Worm (Caenorhabditis elegans) whole organism, mixed stage, embryonic: ENCODE measurements around the gene vha-8.

Experiments
- M03D4.4 ChIP-seq: sonication (generic microtip); optimal IDR thresholded peaks from 2 replicates; lab custom pipeline; 2017; ENCODE audit warnings: mild to moderate bottlenecking, missing genetic modification characterization, missing compliant biosample characterization
- bed-3 ChIP-seq: fragments of 200-800 bp; sonication (Bioruptor generic); optimal IDR thresholded peaks from 3 replicates; lab custom pipeline; 2018; ENCODE audit warnings: mild to moderate bottlenecking, missing genetic modification characterization, moderate library complexity, missing compliant biosample characterization
- blmp-1 ChIP-seq: fragments of 150-350 bp; optimal IDR thresholded peaks from 2 replicates; lab custom pipeline; 2014; ENCODE audit warnings: missing biosample characterization, missing genetic modification characterization
- ceh-39 ChIP-seq: fragments of 150-350 bp; optimal IDR thresholded peaks from 2 replicates; lab custom pipeline; 2014; ENCODE audit warnings: missing biosample characterization, missing genetic modification characterization
- ceh-43 ChIP-seq: fragments of 200-800 bp; sonication (Bioruptor generic); optimal IDR thresholded peaks from 2 replicates; lab custom pipeline; 2018; ENCODE audit warnings: mild to moderate bottlenecking, missing genetic modification characterization, moderate library complexity, missing compliant biosample characterization
- ceh-83 ChIP-seq: fragments of 200-800 bp; sonication (Bioruptor generic); optimal IDR thresholded peaks from 2 replicates; lab custom pipeline; 2018; ENCODE audit warnings: mild to moderate bottlenecking, missing genetic modification characterization, missing compliant biosample characterization
- ces-1 ChIP-seq: fragments of 150-350 bp; optimal IDR thresholded peaks from 2 replicates; lab custom pipeline; 2014; ENCODE audit warnings: missing biosample characterization, missing genetic modification reagents, missing genetic modification characterization
- cnd-1 ChIP-seq: fragments of 200-800 bp; sonication (Bioruptor generic); optimal IDR thresholded peaks from 2 replicates; lab custom pipeline; 2018; ENCODE audit warnings: mild to moderate bottlenecking, missing genetic modification characterization, missing compliant biosample characterization
- drap-1 ChIP-seq: fragments of 200-800 bp; sonication (Bioruptor generic); optimal IDR thresholded peaks from 3 replicates; lab custom pipeline; 2018; ENCODE audit warnings: mild to moderate bottlenecking, missing genetic modification characterization, missing compliant biosample characterization
- elt-1 ChIP-seq: sonication (generic microtip); optimal IDR thresholded peaks from 2 replicates; lab custom pipeline; 2017; ENCODE audit warnings: missing genetic modification characterization, mild to moderate bottlenecking, missing compliant biosample characterization, antibody characterized with exemption, moderate library complexity, borderline replicate concordance; ENCODE audit not compliant: insufficient read depth
- elt-3 ChIP-seq: fragments of 150-350 bp; optimal IDR thresholded peaks from 2 replicates; lab custom pipeline; 2014; ENCODE audit warnings: missing biosample characterization, missing genetic modification characterization
- flh-1 ChIP-seq: fragments of 200-800 bp; sonication (Bioruptor generic); optimal IDR thresholded peaks from 2 replicates; lab custom pipeline; 2018; ENCODE audit warnings: mild to moderate bottlenecking, missing genetic modification characterization, moderate library complexity, missing compliant biosample characterization
- ham-2 ChIP-seq: fragments of 200-800 bp; sonication (Bioruptor generic); optimal IDR thresholded peaks from 2 replicates; lab custom pipeline; 2018; ENCODE audit warnings: mild to moderate bottlenecking, missing genetic modification characterization, missing compliant biosample characterization
- hlh-1 ChIP-seq: fragments of 150-350 bp; optimal IDR thresholded peaks from 2 replicates; lab custom pipeline; 2014; ENCODE audit warnings: missing biosample characterization, missing genetic modification reagents, missing genetic modification characterization
- lin-13 ChIP-seq: fragments of 150-350 bp; optimal IDR thresholded peaks from 2 replicates; lab custom pipeline; 2014; ENCODE audit warnings: missing biosample characterization, missing genetic modification characterization
- lin-32 ChIP-seq: fragments of 200-800 bp; sonication (Bioruptor generic); optimal IDR thresholded peaks from 2 replicates; lab custom pipeline; 2018; ENCODE audit warnings: mild to moderate bottlenecking, missing genetic modification characterization, missing compliant biosample characterization
- mab-5 ChIP-seq: fragments of 150-350 bp; optimal IDR thresholded peaks from 2 replicates; lab custom pipeline; 2014; ENCODE audit warnings: missing biosample characterization, missing genetic modification characterization
- mep-1 ChIP-seq: fragments of 150-350 bp; optimal IDR thresholded peaks from 2 replicates; lab custom pipeline; 2017; ENCODE audit warnings: missing biosample characterization, missing genetic modification reagents, missing genetic modification characterization, inconsistent platforms
- mls-2 ChIP-seq: sonication (generic microtip); optimal IDR thresholded peaks from 2 replicates; lab custom pipeline; 2016; ENCODE audit warnings: mild to moderate bottlenecking, missing genetic modification characterization, moderate library complexity, missing compliant biosample characterization
- nhr-12 ChIP-seq: fragments of 150-350 bp; optimal IDR thresholded peaks from 2 replicates; lab custom pipeline; 2014; ENCODE audit warnings: missing biosample characterization, missing genetic modification characterization
- nhr-2 ChIP-seq: fragments of 150-350 bp; optimal IDR thresholded peaks from 2 replicates; lab custom pipeline; 2014; ENCODE audit warnings: missing biosample characterization, missing genetic modification characterization
- nhr-237 ChIP-seq: fragments of 150-350 bp; optimal IDR thresholded peaks from 2 replicates; lab custom pipeline; 2014; ENCODE audit warnings: missing biosample characterization, missing genetic modification characterization
- nhr-28 ChIP-seq: fragments of 150-350 bp; optimal IDR thresholded peaks from 2 replicates; lab custom pipeline; 2014; ENCODE audit warnings: missing biosample characterization, missing genetic modification characterization
- nhr-76 ChIP-seq: sonication (generic microtip); optimal IDR thresholded peaks from 2 replicates; lab custom pipeline; 2017; ENCODE audit warnings: missing biosample characterization, missing genetic modification characterization
- pha-4 ChIP-seq: fragments of 150-350 bp; optimal IDR thresholded peaks from 2 replicates; lab custom pipeline; 2018; ENCODE audit warnings: missing biosample characterization, missing genetic modification reagents, missing genetic modification characterization
- sem-2 ChIP-seq: fragments of 200-800 bp; sonication (Bioruptor generic); optimal IDR thresholded peaks from 2 replicates; lab custom pipeline; 2018; ENCODE audit warnings: mild to moderate bottlenecking, missing genetic modification characterization, missing compliant biosample characterization
- snpc-4 ChIP-seq: fragments of 150-350 bp; optimal IDR thresholded peaks from 2 replicates; lab custom pipeline; 2014; ENCODE audit warnings: missing biosample characterization, missing genetic modification characterization
- sptf-1 ChIP-seq: sonication (generic microtip); optimal IDR thresholded peaks from 2 replicates; lab custom pipeline; 2017; ENCODE audit warnings: mild to moderate bottlenecking, missing genetic modification characterization, moderate library complexity, missing compliant biosample characterization
- tbx-8 ChIP-seq: fragments of 200-800 bp; sonication (Bioruptor generic); optimal IDR thresholded peaks from 2 replicates; lab custom pipeline; 2018; ENCODE audit warnings: mild to moderate bottlenecking, missing genetic modification characterization, moderate library complexity, missing compliant biosample characterization
- unc-120 ChIP-seq: sonication (generic microtip); optimal IDR thresholded peaks from 2 replicates; lab custom pipeline; 2017; ENCODE audit warnings: missing genetic modification characterization, missing compliant biosample characterization; ENCODE audit not compliant: poor library complexity, severe bottlenecking
- unc-39 ChIP-seq: fragments of 150-350 bp; optimal IDR thresholded peaks from 2 replicates; lab custom pipeline; 2014; ENCODE audit warnings: missing biosample characterization, missing genetic modification characterization
- unc-62 ChIP-seq: fragments of 150-350 bp; optimal IDR thresholded peaks from 2 replicates; lab custom pipeline; 2014; ENCODE audit warnings: missing biosample characterization, missing genetic modification reagents, missing genetic modification characterization
- zip-8 ChIP-seq: fragments of 150-350 bp; optimal IDR thresholded peaks from 2 replicates; lab custom pipeline; 2014; ENCODE audit warnings: missing biosample characterization, missing genetic modification characterization
- ztf-11 ChIP-seq: fragments of 150-350 bp; optimal IDR thresholded peaks from 2 replicates; lab custom pipeline; 2014; ENCODE audit warnings: missing biosample characterization, missing genetic modification characterization

Gene vha-8

ce11 chrIV:6771556-6771955, 19.3 kb upstream of the vha-8 start:
- no peak for TF ChIP-seq ces-1 (GFP tag; lab: Kevin White, UChicago)
- TF ChIP-seq ceh-43 (GFP tag; lab: Kevin White, UChicago): no peak
- no peak for TF ChIP-seq cnd-1 (tag; lab: Kevin White, UChicago)
- TF ChIP-seq lin-13 (tag; lab: Kevin White, UChicago): no peak

ce11 chrIV:6777156-6777555, 13.7 kb upstream of the vha-8 start:
- TF ChIP-seq zip-8 (tag; lab: Kevin White, UChicago) (no peak), elt-1 (tag; lab: Kevin White, UChicago) (no peak), snpc-4 (tag; lab: Kevin White, UChicago) (no peak), mls-2 (tag; lab: Kevin White, UChicago) (no peak), M03D4.4 (tag; lab: Kevin White, UChicago) (no peak), tbx-8 (GFP tag; lab: Kevin White, UChicago) (no peak), unc-62 (GFP tag; lab: Kevin White, UChicago) (no peak), ztf-11 (tag; lab: Kevin White, UChicago) (no peak), unc-39 (tag; lab: Kevin White, UChicago) (no peak), blmp-1 (tag; lab: Kevin White, UChicago) (no peak), unc-120 (no peak), nhr-2 (no peak), mep-1 (tag; lab: Kevin White, UChicago) (no peak)

DNA sequence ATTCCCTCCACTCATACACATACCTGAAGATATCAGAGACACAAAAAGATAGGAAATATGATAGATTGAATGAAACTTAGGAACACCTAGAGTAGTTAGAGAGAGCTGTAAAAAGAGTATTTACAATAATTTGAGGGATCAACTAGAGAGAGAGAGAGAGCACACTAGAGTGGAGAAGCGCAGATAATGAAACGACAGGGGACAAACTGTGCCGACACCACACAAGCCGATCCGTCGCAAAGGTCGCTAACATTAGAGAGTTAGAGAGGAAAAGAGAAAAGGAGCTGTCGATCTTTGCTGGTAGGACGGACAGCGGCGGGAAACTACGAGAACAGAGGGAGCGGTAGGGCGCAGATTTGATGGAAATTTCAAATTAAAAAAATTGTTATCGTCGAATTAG, 5.7 kb upstream of the vha-8 start, which contains the start of gene dyci-1:
dyci-1 (minus strand) TSS at position 122 of the 400 bp plus-strand sequence.
- TF ChIP-seq nhr-76 (tag; lab: Kevin White, UChicago) (no peak), elt-1 (tag; lab: Kevin White, UChicago) (no peak), nhr-2 (no peak), unc-39 (tag; lab: Kevin White, UChicago) (no peak), nhr-28 (tag; lab: Kevin White, UChicago) (no peak), tbx-8 (GFP tag; lab: Kevin White, UChicago) (no peak), elt-3 (tag; lab: Kevin White, UChicago) (no peak), ceh-83 (no peak), pha-4 (tag; lab: Kevin White, UChicago) (peak; percentile 38), unc-62 (GFP tag; lab: Kevin White, UChicago) (no peak), nhr-12 (no peak), nhr-237 (tag; lab: Kevin White, UChicago) (no peak), lin-32 (GFP tag; lab: Kevin White, UChicago) (no peak), mls-2 (tag; lab: Kevin White, UChicago) (no peak), hlh-1 (tag; lab: Kevin White, UChicago) (peak; percentile 41), ztf-11 (tag; lab: Kevin White, UChicago) (no peak), unc-120 (peak; percentile 77), sem-2 (no peak), mep-1 (tag; lab: Kevin White, UChicago) (no peak), snpc-4 (tag; lab: Kevin White, UChicago) (no peak), drap-1 (no peak), M03D4.4 (tag; lab: Kevin White, UChicago) (no peak), lin-13 (tag; lab: Kevin White, UChicago) (no peak), sptf-1 (tag; lab: Kevin White, UChicago) (no peak), ceh-39 (tag; lab: Kevin White, UChicago) (no peak), flh-1 (GFP tag; lab: Kevin White, UChicago) (no peak), bed-3 (GFP tag; lab: Kevin White, UChicago) (no peak), ham-2 (GFP tag; lab: Kevin White, UChicago) (peak; percentile 91), mab-5 (tag; lab: Kevin White, UChicago) (no peak)

ce11 chrIV:6785873-6786272, 5.0 kb upstream of the vha-8 start:
- TF ChIP-seq elt-3 (tag; lab: Kevin White, UChicago) (no peak), drap-1 (no peak), M03D4.4 (tag; lab: Kevin White, UChicago) (no peak), ces-1 (GFP tag; lab: Kevin White, UChicago) (peak; percentile 35), mep-1 (tag; lab: Kevin White, UChicago) (peak; percentile 25), ham-2 (GFP tag; lab: Kevin White, UChicago) (no peak), nhr-237 (tag; lab: Kevin White, UChicago) (peak; percentile 49), lin-32 (GFP tag; lab: Kevin White, UChicago) (no peak), unc-120 (peak; percentile 80)
